Fruit fly (Drosophila melanogaster) whole organism, pupa: ENCODE results near the gene CG34273.

ENCODE experiments used
- CG10348 ChIP-seq: fragments of 200-800 bp; sonication (Bioruptor generic); IDR thresholded peaks from 2 replicates; pipeline ENCODE4 v1.3.6; 2022; ENCODE audit warnings: missing biosample characterization, missing genetic modification characterization
- CG12605 ChIP-seq: fragments of 200-800 bp; sonication (Bioruptor generic); IDR thresholded peaks from 2 replicates; pipeline ENCODE4 v1.3.6; 2022; ENCODE audit warnings: missing biosample characterization, missing genetic modification characterization
- CG13204 ChIP-seq: fragments of 200-800 bp; sonication (Bioruptor generic); optimal IDR thresholded peaks from 2 replicates; lab custom pipeline; 2018; ENCODE audit warnings: missing biosample characterization, mild to moderate bottlenecking, missing genetic modification characterization, moderate library complexity
- CG14655 ChIP-seq: fragments of 200-800 bp; sonication (Bioruptor generic); optimal IDR thresholded peaks from 3 replicates; lab custom pipeline; 2017; ENCODE audit warnings: mild to moderate bottlenecking, missing biosample characterization, missing genetic modification reagents, missing genetic modification characterization
- CG15710 ChIP-seq: fragments of 200-800 bp; sonication (Bioruptor generic); optimal IDR thresholded peaks from 2 replicates; lab custom pipeline; 2018; ENCODE audit warnings: missing biosample characterization, mild to moderate bottlenecking, missing genetic modification characterization, moderate library complexity
- CG32121 ChIP-seq: fragments of 200-800 bp; sonication (Bioruptor generic); IDR thresholded peaks from 2 replicates; pipeline ENCODE4 v1.3.6; 2022; ENCODE audit warnings: missing biosample characterization, missing genetic modification characterization
- CG34367 ChIP-seq: fragments of 200-800 bp; sonication (Bioruptor generic); optimal IDR thresholded peaks from 2 replicates; lab custom pipeline; 2018; ENCODE audit warnings: missing biosample characterization, mild to moderate bottlenecking, missing genetic modification characterization
- CG8159 ChIP-seq: fragments of 200-800 bp; sonication (Bioruptor generic); optimal IDR thresholded peaks from 3 replicates; lab custom pipeline; 2018; ENCODE audit warnings: missing biosample characterization, mild to moderate bottlenecking, missing genetic modification characterization, moderate library complexity
- CG8301 ChIP-seq: fragments of 200-800 bp; sonication (Bioruptor generic); optimal IDR thresholded peaks from 2 replicates; lab custom pipeline; 2018; ENCODE audit warnings: missing biosample characterization, mild to moderate bottlenecking, missing genetic modification characterization
- CG9948 ChIP-seq: fragments of 200-800 bp; sonication (Bioruptor generic); optimal IDR thresholded peaks from 2 replicates; lab custom pipeline; 2018; ENCODE audit warnings: missing biosample characterization, mild to moderate bottlenecking, missing genetic modification characterization, moderate library complexity
- D1 ChIP-seq: fragments of 200-800 bp; sonication (Bioruptor generic); optimal IDR thresholded peaks from 2 replicates; lab custom pipeline; 2018; ENCODE audit warnings: missing biosample characterization, mild to moderate bottlenecking, missing genetic modification characterization, moderate library complexity
- Pif1A ChIP-seq: fragments of 200-800 bp; sonication (Bioruptor generic); optimal IDR thresholded peaks from 3 replicates; lab custom pipeline; 2016; ENCODE audit warnings: missing biosample characterization, missing genetic modification characterization
- Pif1B ChIP-seq: fragments of 200-800 bp; sonication (Bioruptor generic); optimal IDR thresholded peaks from 3 replicates; lab custom pipeline; 2016; ENCODE audit warnings: missing biosample characterization, missing genetic modification characterization
- Snoo ChIP-seq: fragments of 200-800 bp; sonication (Bioruptor generic); optimal IDR thresholded peaks from 3 replicates; lab custom pipeline; 2017; ENCODE audit warnings: missing biosample characterization, mild to moderate bottlenecking, missing genetic modification characterization, inconsistent platforms
- fd96Ca ChIP-seq: fragments of 200-800 bp; sonication (Bioruptor generic); IDR thresholded peaks from 3 replicates; pipeline ENCODE4 v1.3.6; 2022; ENCODE audit warnings: missing biosample characterization, missing genetic modification characterization
- gl ChIP-seq: fragments of 200-800 bp; sonication (Bioruptor generic); optimal IDR thresholded peaks from 2 replicates; lab custom pipeline; 2018; ENCODE audit warnings: missing biosample characterization, mild to moderate bottlenecking, missing genetic modification characterization
- rn ChIP-seq: fragments of 200-800 bp; sonication (Bioruptor generic); IDR thresholded peaks from 2 replicates; pipeline ENCODE4 v1.3.6; 2022; ENCODE audit warnings: missing biosample characterization, missing genetic modification characterization

CG34273 gene

DNA sequence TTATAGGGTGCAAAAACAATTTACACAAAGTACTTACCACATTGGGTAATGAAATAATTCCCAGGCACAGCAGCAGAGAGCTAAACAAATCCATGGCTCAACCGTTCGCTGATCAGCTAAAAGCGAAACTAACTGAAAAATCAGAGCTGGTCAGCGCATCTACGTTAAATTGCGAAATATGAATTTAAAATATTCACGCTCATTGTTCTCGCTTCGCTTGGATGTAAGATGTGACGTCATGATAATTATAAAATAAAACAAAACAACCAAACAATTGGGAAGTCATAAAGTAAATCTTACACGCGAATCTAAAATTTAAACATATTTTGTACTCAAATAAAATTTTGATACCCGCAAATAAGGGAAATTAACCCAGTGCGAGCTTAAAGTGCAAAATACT lies 43.1 kb downstream of the CG34273 start, which contains the start of gene CG14854:
TSS of gene CG14854 (minus strand) at position 101 of the 400 bp plus-strand sequence.
- TF ChIP-seq Snoo (tag; lab: Kevin White, UChicago) (no peak), CG34367 (tag; lab: Kevin White, UChicago) (no peak), CG32121 (GFP tag; lab: Robert Waterston, UW) (no peak)

dm6 chr3R:14560635-14561034 lies 43.8 kb downstream of the CG34273 start, which contains the start of gene Jig:
Jig (plus strand) TSS chr3R:14560935.
- TF ChIP-seq CG34367 (tag; lab: Kevin White, UChicago), result no peak
- TF ChIP-seq CG13204, result no peak
- TF ChIP-seq CG32121 (GFP tag; lab: Robert Waterston, UW), result no peak
- no peak for TF ChIP-seq CG14655 (GFP tag; lab: Kevin White, UChicago)
- TF ChIP-seq fd96Ca (GFP tag; lab: Robert Waterston, UW), result no peak
- no peak for TF ChIP-seq CG9948
- TF ChIP-seq Pif1A, result no peak

DNA sequence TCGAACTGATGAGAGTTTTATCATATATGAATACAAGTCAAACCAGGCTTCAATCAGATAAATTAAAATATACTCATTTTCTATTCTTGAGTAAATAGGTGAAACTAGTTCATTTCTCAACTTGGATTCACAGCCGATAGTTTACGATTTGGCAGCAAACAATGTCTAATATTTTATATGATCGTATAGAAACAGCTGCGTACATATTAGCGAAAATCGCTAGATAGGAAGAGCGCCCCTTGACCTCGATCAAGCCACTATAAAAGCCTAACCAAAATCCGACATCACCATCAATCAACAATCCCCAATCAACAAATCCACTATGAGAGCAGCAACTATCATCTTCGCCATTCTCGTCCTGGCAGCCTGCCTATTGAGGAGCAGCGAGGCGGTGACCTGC lies 45.2 kb downstream of the CG34273 start, which contains the start of gene CG14851:
TSS of gene CG14851 (plus strand) at position 301 of the 400 bp plus-strand sequence.
- no peak for TF ChIP-seq CG15710
- TF ChIP-seq gl (tag; lab: Kevin White, UChicago), result no peak
- TF ChIP-seq Pif1B (GFP tag; lab: Kevin White, UChicago), result no peak
- TF ChIP-seq fd96Ca (GFP tag; lab: Robert Waterston, UW), result no peak
- TF ChIP-seq Snoo (tag; lab: Kevin White, UChicago), result no peak
- TF ChIP-seq CG10348 (GFP tag; lab: Robert Waterston, UW), result no peak
- no peak for TF ChIP-seq D1
- no peak for TF ChIP-seq CG14655 (GFP tag; lab: Kevin White, UChicago)
- TF ChIP-seq rn (GFP tag; lab: Robert Waterston, UW), result no peak
- TF ChIP-seq CG8301 (tag; lab: Kevin White, UChicago), result no peak

DNA sequence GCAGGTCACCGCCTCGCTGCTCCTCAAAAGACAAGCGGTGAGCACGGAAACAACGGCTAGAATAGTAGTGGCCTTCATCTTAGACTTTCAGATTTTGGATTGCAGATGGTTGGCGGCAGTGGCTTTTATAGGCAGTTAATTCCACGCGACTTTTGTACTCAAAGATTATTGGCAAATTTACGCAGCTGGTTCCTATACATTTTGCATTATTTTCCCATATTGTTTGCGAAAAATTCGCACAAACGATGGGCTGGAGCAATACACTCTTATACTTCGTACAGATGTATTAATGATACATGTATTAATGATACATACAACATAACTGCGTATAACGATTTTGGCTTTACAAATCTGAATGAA lies 47.8 kb downstream of the CG34273 start, which contains the start of gene CG8087:
TSS of gene CG8087 (minus strand) at position 101 of the 360 bp plus-strand sequence.
- no peak for TF ChIP-seq CG12605 (GFP tag; lab: Robert Waterston, UW)
- no peak for TF ChIP-seq CG8159 (tag; lab: Kevin White, UChicago)
- TF ChIP-seq CG34367 (tag; lab: Kevin White, UChicago), result no peak
- no peak for TF ChIP-seq CG15710
- TF ChIP-seq CG8301 (tag; lab: Kevin White, UChicago), result no peak
- TF ChIP-seq rn (GFP tag; lab: Robert Waterston, UW), result no peak
- no peak for TF ChIP-seq CG32121 (GFP tag; lab: Robert Waterston, UW)
- TF ChIP-seq CG9948, result no peak
- TF ChIP-seq CG14655 (GFP tag; lab: Kevin White, UChicago), result no peak
- no peak for TF ChIP-seq fd96Ca (GFP tag; lab: Robert Waterston, UW)
- TF ChIP-seq, all 21 proteins: peak for 0

DNA sequence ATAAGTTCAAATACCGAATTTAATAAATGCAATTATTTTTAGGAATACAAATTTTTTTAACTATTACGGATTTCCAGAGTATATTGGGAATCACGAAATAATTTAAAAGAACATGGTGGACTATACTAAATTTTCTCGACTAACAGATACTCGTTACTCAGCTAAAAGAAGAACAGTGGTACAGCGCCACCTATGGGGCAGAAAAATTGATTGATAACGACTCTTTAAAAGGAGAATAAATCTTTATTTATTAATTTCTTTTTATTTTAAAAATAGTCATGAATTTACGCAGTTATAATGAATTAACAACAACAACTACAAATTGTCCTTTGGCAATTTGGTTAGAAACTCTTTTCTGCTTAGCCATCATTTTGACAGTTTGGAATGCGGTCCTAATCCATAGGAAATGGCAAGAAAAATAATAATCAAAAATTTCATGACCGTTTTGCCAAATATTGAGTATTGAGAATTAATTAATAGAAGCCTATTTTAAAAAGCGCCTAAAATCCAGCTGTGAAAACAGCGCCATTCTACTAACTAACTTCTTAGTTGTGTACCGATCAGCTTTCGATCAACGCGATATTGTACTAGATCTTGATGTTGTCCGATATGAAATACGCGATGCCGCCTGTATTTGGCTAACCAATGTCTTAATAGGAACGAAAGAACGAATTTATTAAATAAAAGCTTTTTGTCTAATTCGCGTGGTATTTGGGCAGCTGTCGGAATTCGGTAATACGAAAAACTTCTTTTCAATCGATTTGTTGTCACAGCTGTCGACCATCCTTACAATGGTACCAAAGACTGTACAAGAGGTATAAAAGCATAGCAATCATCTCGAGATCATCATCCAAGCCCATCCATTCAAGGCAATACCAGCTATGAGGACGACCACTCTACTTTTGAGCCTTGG lies 48.5 kb downstream of the CG34273 start, which contains the start of gene CG14852:
TSS of gene CG14852 (plus strand) at position 863 of the 913 bp plus-strand sequence.
- no peak for TF ChIP-seq CG13204
- TF ChIP-seq Snoo (tag; lab: Kevin White, UChicago), result no peak
